Worm (Caenorhabditis elegans) whole organism, L2 larva: ENCODE measurements around the gene clc-20.
A peak's percentile ranks its signal among the peaks of the same experiment; 100 is the strongest.

ENCODE experiments used
- C34F6.9 ChIP-seq: fragments of 150-350 bp; optimal IDR thresholded peaks from 2 replicates; lab custom pipeline; 2014; ENCODE audit warnings: missing biosample characterization, missing genetic modification characterization
- alr-1 ChIP-seq: fragments of 150-350 bp; optimal IDR thresholded peaks from 2 replicates; lab custom pipeline; 2014; ENCODE audit warnings: missing biosample characterization, missing genetic modification characterization
- aly-2 ChIP-seq: fragments of 150-350 bp; optimal IDR thresholded peaks from 2 replicates; lab custom pipeline; 2014; ENCODE audit warnings: missing biosample characterization, missing genetic modification characterization
- ceh-16 ChIP-seq: fragments of 150-350 bp; optimal IDR thresholded peaks from 2 replicates; lab custom pipeline; 2014; ENCODE audit warnings: missing biosample characterization, missing genetic modification characterization
- ceh-82 ChIP-seq: fragments of 150-350 bp; optimal IDR thresholded peaks from 2 replicates; lab custom pipeline; 2014; ENCODE audit warnings: missing biosample characterization, missing genetic modification characterization
- crh-2 ChIP-seq: sonication (generic microtip); optimal IDR thresholded peaks from 2 replicates; lab custom pipeline; 2017; ENCODE audit warnings: missing biosample characterization, missing genetic modification characterization
- dmd-4 ChIP-seq: sonication (generic microtip); optimal IDR thresholded peaks from 2 replicates; lab custom pipeline; 2017; ENCODE audit warnings: missing biosample characterization, missing genetic modification characterization
- egl-27 ChIP-seq: sonication (generic microtip); optimal IDR thresholded peaks from 3 replicates; lab custom pipeline; 2017; ENCODE audit warnings: missing biosample characterization, missing genetic modification reagents, missing genetic modification characterization
- elt-1 ChIP-seq: fragments of 150-350 bp; optimal IDR thresholded peaks from 2 replicates; lab custom pipeline; 2014; ENCODE audit warnings: missing biosample characterization, missing genetic modification characterization
- elt-3 ChIP-seq: sonication (generic microtip); optimal IDR thresholded peaks from 2 replicates; lab custom pipeline; 2017; ENCODE audit warnings: missing biosample characterization, missing genetic modification characterization
- fos-1 ChIP-seq: fragments of 150-350 bp; optimal IDR thresholded peaks from 2 replicates; lab custom pipeline; 2014; ENCODE audit warnings: missing biosample characterization, missing genetic modification characterization
- gmeb-1 ChIP-seq: fragments of 150-350 bp; optimal IDR thresholded peaks from 2 replicates; lab custom pipeline; 2014; ENCODE audit warnings: missing biosample characterization, missing genetic modification characterization
- lin-13 ChIP-seq: fragments of 150-350 bp; optimal IDR thresholded peaks from 2 replicates; lab custom pipeline; 2014; ENCODE audit warnings: missing biosample characterization, missing genetic modification reagents, missing genetic modification characterization
- lsy-2 ChIP-seq, 2 experiments: fragments of 150-350 bp in 1 of 2; sonication (generic microtip) in 1 of 2; optimal IDR thresholded peaks; 2 replicates each; lab custom pipeline; 2014 to 2017; ENCODE audit warnings: missing biosample characterization in 2 of 2, missing genetic modification characterization in 2 of 2
- mab-5 ChIP-seq: fragments of 150-350 bp; optimal IDR thresholded peaks from 2 replicates; lab custom pipeline; 2014; ENCODE audit warnings: missing biosample characterization, missing genetic modification characterization
- mbf-1 ChIP-seq: sonication (generic microtip); optimal IDR thresholded peaks from 2 replicates; lab custom pipeline; 2017; ENCODE audit warnings: missing biosample characterization, missing genetic modification characterization
- nhr-10 ChIP-seq: sonication (generic microtip); optimal IDR thresholded peaks from 2 replicates; lab custom pipeline; 2017; ENCODE audit warnings: missing biosample characterization, missing genetic modification characterization
- nhr-11 ChIP-seq: fragments of 150-350 bp; optimal IDR thresholded peaks from 2 replicates; lab custom pipeline; 2014; ENCODE audit warnings: missing biosample characterization, missing genetic modification characterization
- nhr-23 ChIP-seq: fragments of 150-350 bp; optimal IDR thresholded peaks from 2 replicates; lab custom pipeline; 2014; ENCODE audit warnings: missing biosample characterization, missing genetic modification reagents, missing genetic modification characterization
- nhr-77 ChIP-seq: fragments of 150-350 bp; optimal IDR thresholded peaks from 2 replicates; lab custom pipeline; 2014; ENCODE audit warnings: missing biosample characterization, missing genetic modification characterization
- peb-1 ChIP-seq: fragments of 150-350 bp; optimal IDR thresholded peaks from 2 replicates; lab custom pipeline; 2014; ENCODE audit warnings: missing biosample characterization, missing genetic modification characterization
- sem-4 ChIP-seq: fragments of 150-350 bp; optimal IDR thresholded peaks from 2 replicates; lab custom pipeline; 2014; ENCODE audit warnings: missing biosample characterization, missing genetic modification reagents, missing genetic modification characterization
- skn-1 ChIP-seq: sonication (generic microtip); optimal IDR thresholded peaks from 2 replicates; lab custom pipeline; 2017; ENCODE audit warnings: missing biosample characterization, missing genetic modification characterization
- sma-9 ChIP-seq, 2 experiments: fragments of 150-350 bp in 1 of 2; sonication (generic microtip) in 1 of 2; optimal IDR thresholded peaks; 2 replicates each; lab custom pipeline; 2014 to 2016; ENCODE audit warnings: missing genetic modification characterization in 2 of 2, mild to moderate bottlenecking in 1 of 2, missing biosample characterization in 1 of 2, missing compliant biosample characterization in 1 of 2, missing genetic modification reagents in 1 of 2, moderate library complexity in 1 of 2
- unc-39 ChIP-seq: fragments of 150-350 bp; optimal IDR thresholded peaks from 2 replicates; lab custom pipeline; 2014; ENCODE audit warnings: missing biosample characterization, missing genetic modification characterization
- unc-55 ChIP-seq: fragments of 150-350 bp; sonication (generic microtip); optimal IDR thresholded peaks from 3 replicates; lab custom pipeline; 2014; ENCODE audit warnings: missing biosample characterization, missing genetic modification reagents, missing genetic modification characterization
- unc-62 ChIP-seq: fragments of 150-350 bp; optimal IDR thresholded peaks from 2 replicates; lab custom pipeline; 2014; ENCODE audit warnings: missing biosample characterization, missing genetic modification reagents, missing genetic modification characterization
- ztf-1 ChIP-seq: fragments of 200-800 bp; sonication (Bioruptor generic); conservative IDR thresholded peaks from 2 replicates; pipeline ENCODE4 v1.3.6; 2022; ENCODE audit warnings: missing genetic modification characterization, missing compliant biosample characterization
- ztf-11 ChIP-seq: sonication (generic microtip); optimal IDR thresholded peaks from 2 replicates; lab custom pipeline; 2017; ENCODE audit warnings: missing biosample characterization, missing genetic modification characterization

Gene clc-20

ce11 chrIII:888983-889549, 16.7 kb downstream of the clc-20 start:
- TF ChIP-seq unc-55 (GFP tag; lab: Kevin White, UChicago) (peak; percentile 11), C34F6.9 (tag; lab: Kevin White, UChicago) (peak; percentile 64), skn-1 (tag; lab: Kevin White, UChicago) (no peak), lsy-2 (tag; optimal IDR thresholded peaks at IDR 0.05; lab: Kevin White, UChicago) (peak in 1 of 2 experiments; percentile 69), alr-1 (tag; lab: Kevin White, UChicago) (no peak), elt-3 (no peak), lin-13 (no peak), nhr-77 (no peak), nhr-23 (tag; lab: Kevin White, UChicago) (no peak)

- peak; percentile 71 for TF ChIP-seq fos-1 (tag; lab: Kevin White, UChicago)
- TF ChIP-seq unc-62 (GFP tag; lab: Kevin White, UChicago), result no peak
Measured at ce11 chrIII:891014-891413, 18.6 kb downstream of the clc-20 start, which contains the start of gene T24C4.10. TSS of gene T24C4.10 (minus strand) at chrIII:891243.

ce11 chrIII:895525-895924, 23.1 kb downstream of the clc-20 start, which contains the start of the genes ztf-18 and F23H11.2:
TSS of gene ztf-18 (minus strand) at chrIII:895712.
TSS of gene F23H11.2 (plus strand) at chrIII:895747.
- TF ChIP-seq sem-4 (peak; percentile 50), elt-1 (tag; lab: Kevin White, UChicago) (no peak), dmd-4 (no peak), mbf-1 (tag; lab: Kevin White, UChicago) (no peak), aly-2 (tag; lab: Kevin White, UChicago) (no peak)

- no peak for TF ChIP-seq gmeb-1
- no peak for TF ChIP-seq nhr-23 (tag; lab: Kevin White, UChicago)
- TF ChIP-seq egl-27 (tag; lab: Kevin White, UChicago), result no peak
- TF ChIP-seq nhr-10, result no peak
- no peak for TF ChIP-seq fos-1 (tag; lab: Kevin White, UChicago)
- no peak for TF ChIP-seq dmd-4
- TF ChIP-seq alr-1 (tag; lab: Kevin White, UChicago), result no peak
- no peak for TF ChIP-seq unc-39 (tag; lab: Kevin White, UChicago)
- no peak for TF ChIP-seq C34F6.9 (tag; lab: Kevin White, UChicago)
- TF ChIP-seq mab-5 (tag; lab: Kevin White, UChicago), result no peak
Measured at ce11 chrIII:896904-897303, 24.5 kb downstream of the clc-20 start.

ce11 chrIII:900134-900533, 27.8 kb downstream of the clc-20 start:
- TF ChIP-seq alr-1 (tag; lab: Kevin White, UChicago) (no peak), sma-9 (GFP tag; optimal IDR thresholded peaks at IDR 0.05; lab: Kevin White, UChicago) (no peak), sma-9 (tag; optimal IDR thresholded peaks at IDR 0.05; lab: Kevin White, UChicago) (no peak), lsy-2 (tag; optimal IDR thresholded peaks at IDR 0.05; lab: Kevin White, UChicago) (no peak), nhr-11 (tag; lab: Kevin White, UChicago) (no peak), ztf-11 (tag; lab: Kevin White, UChicago) (no peak), ztf-1 (GFP tag; lab: Robert Waterston, UW) (no peak), mbf-1 (tag; lab: Kevin White, UChicago) (no peak), fos-1 (tag; lab: Kevin White, UChicago) (no peak), ceh-16 (no peak), elt-1 (tag; lab: Kevin White, UChicago) (no peak), C34F6.9 (tag; lab: Kevin White, UChicago) (no peak), sem-4 (no peak), dmd-4 (no peak), crh-2 (tag; lab: Kevin White, UChicago) (no peak), ceh-82 (tag; lab: Kevin White, UChicago) (no peak)

ce11 chrIII:901148-901547, 28.8 kb downstream of the clc-20 start, which contains the start of gene sucl-2:
TSS of gene sucl-2 (minus strand) at chrIII:901412.
- TF ChIP-seq mab-5 (tag; lab: Kevin White, UChicago), result no peak
- no peak for TF ChIP-seq gmeb-1
- TF ChIP-seq fos-1 (tag; lab: Kevin White, UChicago), result no peak
- TF ChIP-seq peb-1, result no peak
